Fruit fly (Drosophila melanogaster) whole organism, larva: ENCODE data around the gene CG31086.

ENCODE experiments used
- noc ChIP-seq: fragments of 200-800 bp; sonication (Bioruptor generic); optimal IDR thresholded peaks from 3 replicates; lab custom pipeline; 2019; ENCODE audit warnings: missing biosample characterization, mild to moderate bottlenecking, missing genetic modification characterization, moderate library complexity

CG31086 gene

dm6 chr3R:26185201-26185688 is at the start of gene CG31086:
Gene CG31086, plus strand, starts transcription at chr3R:26185251.
- peak; percentile 85 for TF ChIP-seq noc (tag; lab: Kevin White, UChicago)

- TF ChIP-seq noc (tag; lab: Kevin White, UChicago) = no peak
Measured at dm6 chr3R:26137189-26137588, 47.9 kb upstream of the CG31086 start.

dm6 chr3R:26170644-26171043 is 14.4 kb upstream of the CG31086 start, which contains the start of gene CG31323:
Gene CG31323, plus strand, starts transcription at chr3R:26170847.
- TF ChIP-seq noc (tag; lab: Kevin White, UChicago) = no peak

- no peak for TF ChIP-seq noc (tag; lab: Kevin White, UChicago)
Measured at dm6 chr3R:26172040-26172439, 13.0 kb upstream of the CG31086 start.

dm6 chr3R:26181991-26182390 is 3.1 kb upstream of the CG31086 start:
- TF ChIP-seq noc (tag; lab: Kevin White, UChicago) = no peak

- no peak for TF ChIP-seq noc (tag; lab: Kevin White, UChicago)
Measured at dm6 chr3R:26188708-26189107, 3.7 kb downstream of the CG31086 start, which contains the start of gene CG6073. Gene CG6073, minus strand, starts transcription at chr3R:26188807.

- no peak for TF ChIP-seq noc (tag; lab: Kevin White, UChicago)
Measured at dm6 chr3R:26189877-26190276, 4.8 kb downstream of the CG31086 start, which contains the start of gene CG34130. Gene CG34130, minus strand, starts transcription at chr3R:26189977.

- TF ChIP-seq noc (tag; lab: Kevin White, UChicago) = no peak
Measured at dm6 chr3R:26191105-26191504, 6.1 kb downstream of the CG31086 start, which contains the start of gene CG34129. Gene CG34129, minus strand, starts transcription at chr3R:26191205.

dm6 chr3R:26192270-26192669 is 7.2 kb downstream of the CG31086 start:
- no peak for TF ChIP-seq noc (tag; lab: Kevin White, UChicago)

- TF ChIP-seq noc (tag; lab: Kevin White, UChicago) = no peak
Measured at dm6 chr3R:26194933-26195452, 9.9 kb downstream of the CG31086 start.

dm6 chr3R:26212935-26213334 is 27.9 kb downstream of the CG31086 start:
- no peak for TF ChIP-seq noc (tag; lab: Kevin White, UChicago)

- no peak for TF ChIP-seq noc (tag; lab: Kevin White, UChicago)
Measured at dm6 chr3R:26214301-26214700, 29.2 kb downstream of the CG31086 start.

dm6 chr3R:26222123-26222651 is 37.1 kb downstream of the CG31086 start:
- no peak for TF ChIP-seq noc (tag; lab: Kevin White, UChicago)

dm6 chr3R:26226506-26227277 is 41.6 kb downstream of the CG31086 start:
- no peak for TF ChIP-seq noc (tag; lab: Kevin White, UChicago)

- TF ChIP-seq noc (tag; lab: Kevin White, UChicago) = peak; percentile 72
Measured at dm6 chr3R:26228026-26228635, 43.1 kb downstream of the CG31086 start.

- peak; percentile 4 for TF ChIP-seq noc (tag; lab: Kevin White, UChicago)
Measured at dm6 chr3R:26230016-26230415, 45.0 kb downstream of the CG31086 start, which contains the start of gene CG12290. Gene CG12290, plus strand, starts transcription at chr3R:26230248.
